Worm (Caenorhabditis elegans) whole organism, L4 larva: ENCODE data around the gene Y73C8B.1.

ENCODE experiments used
- aha-1 ChIP-seq: fragments of 150-350 bp; peaks from one replicate; lab custom pipeline; 2014; ENCODE audit warnings: missing biosample characterization, missing genetic modification characterization
- attf-4 ChIP-seq: sonication (generic microtip); optimal IDR thresholded peaks from 3 replicates; lab custom pipeline; 2017; ENCODE audit warnings: missing biosample characterization, missing genetic modification characterization
- nhr-41 ChIP-seq: fragments of 200-800 bp; sonication (Bioruptor generic); IDR thresholded peaks from 2 replicates; pipeline ENCODE4 v1.3.6; 2022; ENCODE audit warnings: missing genetic modification reagents, missing genetic modification characterization, missing compliant biosample characterization
- saeg-2 ChIP-seq: fragments of 200-800 bp; sonication (Bioruptor generic); IDR thresholded peaks from 2 replicates; pipeline ENCODE4 v1.3.6; 2022; ENCODE audit warnings: missing genetic modification reagents, missing genetic modification characterization, missing compliant biosample characterization
- set-16 ChIP-seq: fragments of 200-800 bp; sonication (Bioruptor generic); IDR thresholded peaks from 2 replicates; pipeline ENCODE4 v1.3.6; 2022; ENCODE audit warnings: missing genetic modification reagents, missing genetic modification characterization, missing compliant biosample characterization
- zip-11 ChIP-seq: fragments of 200-800 bp; sonication (Bioruptor generic); IDR thresholded peaks from 2 replicates; pipeline ENCODE4 v1.3.6; 2022; ENCODE audit warnings: missing genetic modification characterization, missing compliant biosample characterization
- zip-2 ChIP-seq: fragments of 150-350 bp; optimal IDR thresholded peaks from 2 replicates; lab custom pipeline; 2014; ENCODE audit warnings: missing biosample characterization, missing genetic modification characterization

Y73C8B.1 gene

DNA sequence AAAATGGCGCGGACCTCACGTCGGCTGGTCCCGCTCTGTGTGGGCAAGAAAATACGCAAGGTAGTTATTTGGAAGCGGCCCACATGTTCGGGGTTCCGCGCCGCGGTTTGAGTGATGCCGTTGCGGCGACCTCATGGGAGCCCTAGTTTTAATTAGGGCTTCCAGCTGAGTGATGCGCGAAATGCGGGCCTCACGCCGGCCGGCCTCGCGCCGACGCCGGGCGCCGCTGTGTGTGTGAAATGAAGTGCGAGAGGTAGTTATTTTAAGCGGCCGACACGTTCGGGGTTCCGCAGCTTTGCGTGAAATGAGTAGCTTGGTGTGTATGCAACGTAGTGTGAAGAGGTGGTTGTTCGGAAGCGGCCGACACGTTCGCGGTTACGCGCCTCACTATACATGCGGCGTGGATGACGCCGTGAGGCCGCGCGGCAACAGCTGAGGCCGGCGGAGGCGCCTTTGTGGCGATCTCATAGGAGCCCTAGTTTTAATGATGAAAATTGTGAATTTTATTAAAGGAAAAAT is 46.7 kb downstream of the Y73C8B.1 start:
- TF ChIP-seq set-16 (GFP tag; lab: Robert Waterston, UW) (peak; percentile 91), zip-2 (tag; lab: Kevin White, UChicago) (no peak), nhr-41 (GFP tag; lab: Robert Waterston, UW) (0 out of 2 replicates have a peak, but pooled peaks have one; percentile 6), saeg-2 (0 out of 2 replicates have a peak, but pooled peaks have one; percentile 38), aha-1 (peak; percentile 73), attf-4 (tag; lab: Kevin White, UChicago) (no peak)

DNA sequence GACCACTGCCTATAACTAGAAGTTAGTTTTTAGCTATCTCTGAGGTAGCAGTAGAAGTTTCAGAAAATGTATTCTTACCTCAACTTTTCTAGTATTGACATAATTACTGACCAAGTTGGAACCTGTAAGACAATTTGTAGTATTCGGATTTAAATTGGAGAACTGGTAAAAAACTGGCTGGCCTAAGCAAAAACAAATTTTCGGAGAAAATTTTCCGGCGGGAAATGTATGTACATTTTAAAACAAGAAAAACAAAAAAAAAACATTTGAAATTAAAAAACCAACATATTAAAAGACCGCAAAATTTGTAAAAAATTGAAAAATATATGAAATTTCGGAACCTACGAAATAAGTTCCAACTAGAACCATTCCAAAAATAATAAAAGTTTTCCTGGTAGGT is 49.8 kb downstream of the Y73C8B.1 start, which contains the start of gene srab-11:
Gene srab-11, minus strand, starts transcription at position 101 of the 400 bp plus-strand sequence.
- peak; percentile 6 for TF ChIP-seq aha-1
- no peak for TF ChIP-seq zip-11 (GFP tag; lab: Robert Waterston, UW)
- TF ChIP-seq, all 104 proteins: peak for 1
